Worm (Caenorhabditis elegans) whole organism, L1 larva: Measurements from ENCODE around the gene Y55F3BR.10.
A peak's percentile ranks its signal among the peaks of the same experiment; 100 is the strongest.

ENCODE experiments used
- C34B4.2 ChIP-seq: sonication (generic microtip); optimal IDR thresholded peaks from 2 replicates; lab custom pipeline; 2017; ENCODE audit warnings: mild to moderate bottlenecking, missing genetic modification characterization, missing compliant biosample characterization
- Y116A8C.19 ChIP-seq: sonication (generic microtip); optimal IDR thresholded peaks from 2 replicates; lab custom pipeline; 2016; ENCODE audit warnings: missing compliant biosample characterization, missing genetic modification characterization, borderline replicate concordance
- aha-1 ChIP-seq: fragments of 150-350 bp; optimal IDR thresholded peaks from 2 replicates; lab custom pipeline; 2014; ENCODE audit warnings: missing biosample characterization, missing genetic modification characterization
- alr-1 ChIP-seq: fragments of 200-800 bp; sonication (Bioruptor generic); optimal IDR thresholded peaks from 2 replicates; lab custom pipeline; 2018; ENCODE audit warnings: borderline replicate concordance, mild to moderate bottlenecking, missing genetic modification characterization, missing compliant biosample characterization
- aly-2 ChIP-seq: fragments of 150-350 bp; optimal IDR thresholded peaks from 2 replicates; lab custom pipeline; 2014; ENCODE audit warnings: missing biosample characterization, missing genetic modification characterization
- ama-1 ChIP-seq: fragments of 150-350 bp; optimal IDR thresholded peaks from 2 replicates; lab custom pipeline; 2014
- ceh-63 ChIP-seq: fragments of 200-800 bp; sonication (Bioruptor generic); optimal IDR thresholded peaks from 2 replicates; lab custom pipeline; 2018; ENCODE audit warnings: mild to moderate bottlenecking, missing genetic modification characterization, missing compliant biosample characterization
- ceh-90 ChIP-seq: sonication (generic microtip); optimal IDR thresholded peaks from 2 replicates; lab custom pipeline; 2016; ENCODE audit warnings: missing genetic modification characterization, missing compliant biosample characterization
- dpl-1 ChIP-seq, 3 experiments: fragments of 150-350 bp in 2 of 3; sonication (generic microtip) in 1 of 3; optimal IDR thresholded peaks; 2 replicates each; lab custom pipeline; 2014 to 2017; ENCODE audit warnings: missing biosample characterization in 3 of 3, missing genetic modification characterization in 3 of 3, missing genetic modification reagents in 3 of 3
- dsc-1 ChIP-seq: sonication (generic microtip); optimal IDR thresholded peaks from 2 replicates; lab custom pipeline; 2016; ENCODE audit warnings: mild to moderate bottlenecking, missing genetic modification characterization, missing compliant biosample characterization
- efl-1 ChIP-seq, 4 experiments: fragments of 150-350 bp; optimal IDR thresholded peaks in 3 of 4; peaks in 1 of 4; 1 replicate in 1 of 4; 2 replicates in 3 of 4; lab custom pipeline; 2014; ENCODE audit warnings: missing biosample characterization in 2 of 4, missing genetic modification characterization in 2 of 4, missing genetic modification reagents in 2 of 4
- efl-3 ChIP-seq: fragments of 200-800 bp; sonication (Bioruptor generic); optimal IDR thresholded peaks from 2 replicates; lab custom pipeline; 2018; ENCODE audit warnings: mild to moderate bottlenecking, missing genetic modification characterization, missing compliant biosample characterization
- elt-2 ChIP-seq: sonication (generic microtip); optimal IDR thresholded peaks from 2 replicates; lab custom pipeline; 2016; ENCODE audit warnings: missing genetic modification characterization, mild to moderate bottlenecking, inconsistent platforms, missing compliant biosample characterization, missing genetic modification reagents
- fkh-10 ChIP-seq: sonication (generic microtip); optimal IDR thresholded peaks from 2 replicates; lab custom pipeline; 2017; ENCODE audit warnings: missing biosample characterization, missing genetic modification reagents, missing genetic modification characterization
- fkh-4 ChIP-seq: sonication (generic microtip); optimal IDR thresholded peaks from 2 replicates; lab custom pipeline; 2016; ENCODE audit warnings: missing compliant biosample characterization, missing genetic modification characterization, borderline replicate concordance
- fos-1 ChIP-seq: fragments of 150-350 bp; optimal IDR thresholded peaks from 2 replicates; lab custom pipeline; 2014; ENCODE audit warnings: missing biosample characterization, missing genetic modification characterization
- grh-1 ChIP-seq: fragments of 200-800 bp; sonication (Bioruptor generic); IDR thresholded peaks from 2 replicates; pipeline ENCODE4 v1.3.6; 2022; ENCODE audit warnings: missing genetic modification reagents, missing genetic modification characterization, missing compliant biosample characterization
- hpl-2 ChIP-seq: fragments of 150-350 bp; optimal IDR thresholded peaks from 2 replicates; lab custom pipeline; 2014; ENCODE audit warnings: missing biosample characterization, missing genetic modification reagents, missing genetic modification characterization
- irx-1 ChIP-seq: sonication (generic microtip); optimal IDR thresholded peaks from 2 replicates; lab custom pipeline; 2016; ENCODE audit warnings: missing genetic modification characterization, missing compliant biosample characterization
- isw-1 ChIP-seq: fragments of 200-800 bp; sonication (Bioruptor generic); IDR thresholded peaks from 2 replicates; pipeline ENCODE4 v1.3.6; 2022; ENCODE audit warnings: missing genetic modification characterization, missing compliant biosample characterization
- lin-13 ChIP-seq: fragments of 150-350 bp; optimal IDR thresholded peaks from 2 replicates; lab custom pipeline; 2014; ENCODE audit warnings: missing biosample characterization, missing genetic modification reagents, missing genetic modification characterization
- lin-15B ChIP-seq: fragments of 150-350 bp; sonication (generic microtip); optimal IDR thresholded peaks from 3 replicates; lab custom pipeline; 2014; ENCODE audit warnings: missing biosample characterization, missing genetic modification characterization
- lin-39 ChIP-seq: fragments of 150-350 bp; optimal IDR thresholded peaks from 2 replicates; lab custom pipeline; 2014; ENCODE audit warnings: missing biosample characterization, missing genetic modification reagents, missing genetic modification characterization
- lsy-2 ChIP-seq, 2 experiments: fragments of 150-350 bp; optimal IDR thresholded peaks; 2 replicates each; lab custom pipeline; 2014; ENCODE audit warnings: missing biosample characterization in 2 of 2, missing genetic modification characterization in 2 of 2
- mab-9 ChIP-seq: fragments of 200-800 bp; sonication (Bioruptor generic); IDR thresholded peaks from 2 replicates; pipeline ENCODE4 v1.3.6; 2022; ENCODE audit warnings: missing genetic modification reagents, missing genetic modification characterization, missing compliant biosample characterization
- mdl-1 ChIP-seq, 2 experiments: fragments of 150-350 bp; optimal IDR thresholded peaks; 2 replicates each; lab custom pipeline; 2014 to 2017; ENCODE audit warnings: missing biosample characterization in 2 of 2, missing genetic modification characterization in 2 of 2, inconsistent platforms in 1 of 2
- nhr-11 ChIP-seq: fragments of 150-350 bp; optimal IDR thresholded peaks from 2 replicates; lab custom pipeline; 2014; ENCODE audit warnings: missing biosample characterization, missing genetic modification characterization
- nhr-12 ChIP-seq: sonication (generic microtip); optimal IDR thresholded peaks from 2 replicates; lab custom pipeline; 2017; ENCODE audit warnings: missing biosample characterization, missing genetic modification characterization
- nhr-19 ChIP-seq: fragments of 200-800 bp; sonication (Bioruptor generic); conservative IDR thresholded peaks from 2 replicates; pipeline ENCODE4 v1.3.6; 2022; ENCODE audit warnings: missing genetic modification characterization, missing compliant biosample characterization
- nhr-237 ChIP-seq: fragments of 150-350 bp; optimal IDR thresholded peaks from 2 replicates; lab custom pipeline; 2014; ENCODE audit warnings: missing biosample characterization, missing genetic modification characterization
- nhr-47 ChIP-seq: sonication (generic microtip); optimal IDR thresholded peaks from 2 replicates; lab custom pipeline; 2016; ENCODE audit warnings: mild to moderate bottlenecking, missing genetic modification characterization, moderate library complexity, missing compliant biosample characterization
- nhr-71 ChIP-seq: sonication (generic microtip); optimal IDR thresholded peaks from 2 replicates; lab custom pipeline; 2016; ENCODE audit warnings: mild to moderate bottlenecking, missing genetic modification characterization, moderate library complexity, missing compliant biosample characterization
- nhr-77 ChIP-seq: fragments of 150-350 bp; optimal IDR thresholded peaks from 2 replicates; lab custom pipeline; 2014; ENCODE audit warnings: missing biosample characterization, missing genetic modification characterization
- nhr-85 ChIP-seq: sonication (generic microtip); peaks from one replicate; lab custom pipeline; 2016; ENCODE audit warnings: missing genetic modification characterization, inconsistent platforms, missing compliant biosample characterization
- nhr-90 ChIP-seq: sonication (generic microtip); optimal IDR thresholded peaks from 2 replicates; lab custom pipeline; 2016; ENCODE audit warnings: mild to moderate bottlenecking, missing genetic modification characterization, missing compliant biosample characterization; ENCODE audit not compliant: poor library complexity
- pag-3 ChIP-seq: sonication (generic microtip); optimal IDR thresholded peaks from 2 replicates; lab custom pipeline; 2017; ENCODE audit warnings: missing genetic modification characterization, mild to moderate bottlenecking, missing compliant biosample characterization, antibody characterized with exemption, borderline replicate concordance; ENCODE audit not compliant: insufficient read depth
- snpc-4 ChIP-seq: fragments of 150-350 bp; optimal IDR thresholded peaks from 2 replicates; lab custom pipeline; 2014; ENCODE audit warnings: missing biosample characterization, missing genetic modification characterization
- snu-23 ChIP-seq: sonication (generic microtip); optimal IDR thresholded peaks from 2 replicates; lab custom pipeline; 2016; ENCODE audit warnings: missing genetic modification characterization, missing compliant biosample characterization
- sptf-1 ChIP-seq: fragments of 150-350 bp; optimal IDR thresholded peaks from 2 replicates; lab custom pipeline; 2014; ENCODE audit warnings: missing biosample characterization, missing genetic modification characterization
- sup-37 ChIP-seq: fragments of 200-800 bp; sonication (Bioruptor generic); optimal IDR thresholded peaks from 2 replicates; lab custom pipeline; 2018; ENCODE audit warnings: mild to moderate bottlenecking, missing genetic modification characterization, missing compliant biosample characterization
- swsn-7 ChIP-seq: sonication (generic microtip); optimal IDR thresholded peaks from 2 replicates; lab custom pipeline; 2016; ENCODE audit warnings: missing genetic modification characterization, missing compliant biosample characterization
- unc-30 ChIP-seq: sonication (generic microtip); optimal IDR thresholded peaks from 2 replicates; lab custom pipeline; 2017; ENCODE audit warnings: missing biosample characterization, missing genetic modification characterization
- unc-86 ChIP-seq: sonication (generic microtip); optimal IDR thresholded peaks from 2 replicates; lab custom pipeline; 2016; ENCODE audit warnings: missing genetic modification characterization, missing compliant biosample characterization
- zip-4 ChIP-seq: fragments of 200-800 bp; sonication (Bioruptor generic); optimal IDR thresholded peaks from 2 replicates; lab custom pipeline; 2018; ENCODE audit warnings: mild to moderate bottlenecking, missing genetic modification characterization, moderate library complexity, missing compliant biosample characterization
- ztf-4 ChIP-seq: fragments of 150-350 bp; optimal IDR thresholded peaks from 2 replicates; lab custom pipeline; 2014; ENCODE audit warnings: missing biosample characterization, missing genetic modification characterization

Gene Y55F3BR.10

DNA sequence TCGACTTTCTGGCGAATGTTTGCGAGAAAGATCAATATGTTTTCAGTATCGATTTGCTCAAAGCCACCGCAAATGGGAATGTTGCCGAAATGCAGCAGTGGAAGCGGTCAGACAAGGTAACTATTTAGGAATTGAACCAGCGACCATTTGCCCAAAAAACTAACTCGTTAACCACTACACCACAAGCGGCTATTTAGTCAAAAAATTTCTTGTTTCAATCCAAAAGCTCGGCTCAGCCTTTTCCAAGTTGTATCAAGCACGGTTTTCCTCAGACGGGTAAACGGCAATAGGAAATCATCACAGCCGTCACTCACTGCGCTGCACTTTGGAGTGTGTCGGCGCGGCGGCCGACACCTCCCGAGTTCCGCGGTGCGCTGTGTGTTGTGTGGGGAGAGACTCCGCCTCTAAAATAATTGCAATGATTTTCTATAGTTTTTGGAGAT, 34.6 kb downstream of the Y55F3BR.10 start (continued):
- TF ChIP-seq alr-1 (tag; lab: Kevin White, UChicago) (no peak), unc-30 (tag; lab: Kevin White, UChicago) (no peak), aha-1 (tag; lab: Kevin White, UChicago) (no peak), isw-1 (GFP tag; lab: Robert Waterston, UW) (no peak), C34B4.2 (tag; lab: Kevin White, UChicago) (no peak), hpl-2 (peak; percentile 78), elt-2 (peak; percentile 75), nhr-77 (peak; percentile 91), mdl-1 (tag; optimal IDR thresholded peaks at IDR 0.05; lab: Kevin White, UChicago) (peak in 1 of 2 experiments; percentile 65)

DNA sequence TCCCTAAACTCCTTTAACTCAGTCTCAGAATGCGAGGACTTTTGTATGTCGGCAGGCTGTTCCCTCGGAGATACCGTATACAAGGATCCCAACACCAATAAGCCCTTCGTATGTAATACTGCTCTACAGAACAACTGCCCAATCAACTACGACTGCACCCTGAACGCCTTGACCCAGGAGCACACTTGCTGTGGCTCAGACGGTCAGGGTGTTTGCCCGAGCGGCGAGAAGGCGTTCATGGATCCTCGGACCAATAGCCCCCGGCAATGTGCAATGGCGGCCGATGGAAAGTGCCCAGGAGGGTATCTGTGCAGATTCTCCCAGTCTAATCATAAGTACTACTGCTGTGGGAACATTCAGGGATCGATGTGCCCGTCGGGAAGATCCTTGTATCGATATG, 36.5 kb downstream of the Y55F3BR.10 start:
- TF ChIP-seq snu-23 (no peak), aly-2 (tag; lab: Kevin White, UChicago) (no peak), lin-39 (no peak), nhr-237 (no peak), sup-37 (no peak), lin-13 (GFP tag; lab: Kevin White, UChicago) (no peak)

DNA sequence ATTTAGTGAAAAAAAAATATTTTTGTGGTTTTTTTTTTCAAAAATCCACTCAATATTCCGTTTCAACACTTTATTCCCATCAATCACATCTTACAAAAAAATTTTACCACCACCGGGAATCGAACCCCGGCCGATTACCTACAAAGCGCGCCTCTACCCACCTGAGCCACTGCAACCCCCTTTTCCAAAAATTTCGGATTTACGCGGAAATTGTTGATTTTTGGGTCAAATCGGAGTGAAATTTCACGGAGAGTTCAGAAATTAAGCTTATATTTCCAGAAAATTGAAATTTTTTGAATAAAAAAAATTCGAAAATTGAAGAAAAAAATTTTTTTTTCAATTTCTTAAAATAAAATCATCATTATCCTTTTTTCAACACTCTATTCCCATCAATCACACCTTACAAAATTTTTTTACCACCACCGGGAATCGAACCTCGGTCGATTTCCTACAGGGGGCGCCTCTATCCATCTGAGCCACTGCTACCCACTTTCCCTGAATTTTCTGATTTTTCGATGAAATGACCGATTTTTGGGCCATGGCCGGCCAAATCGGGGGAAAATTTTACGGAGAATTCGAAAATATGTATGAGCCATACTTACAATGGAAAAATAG, 41.0 kb downstream of the Y55F3BR.10 start:
- TF ChIP-seq nhr-71 (no peak), nhr-85 (tag; lab: Kevin White, UChicago) (peak; percentile 11), lin-15B (tag; lab: Kevin White, UChicago) (no peak), efl-1 (optimal IDR thresholded peaks at IDR 0.05; lab: Kevin White, UChicago) (no peak), efl-1 (GFP tag; optimal IDR thresholded peaks at IDR 0.05 in 1 of 2; lab: Kevin White, UChicago) (peak in 1 of 2 experiments; percentile 28), mab-9 (no peak)

DNA sequence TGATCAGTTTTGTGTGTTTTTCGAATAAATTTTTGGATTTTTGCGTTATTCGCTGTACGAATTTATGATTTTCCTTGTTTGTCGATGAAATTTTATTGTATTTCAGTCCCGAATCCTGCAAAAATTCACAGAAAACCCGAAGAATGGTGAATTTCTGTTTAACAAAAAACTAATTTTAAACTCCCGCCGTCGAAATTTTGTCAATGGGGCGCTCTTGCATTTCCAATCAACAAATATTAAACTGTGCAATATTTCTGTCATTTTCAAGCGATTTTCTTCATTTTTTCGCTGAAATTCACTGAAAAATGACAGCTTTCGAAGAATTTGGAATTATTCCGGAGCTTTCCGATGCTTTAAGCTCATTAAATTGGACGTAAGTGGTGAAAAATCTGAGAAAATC, 42.4 kb downstream of the Y55F3BR.10 start, which contains the start of gene Y55F3BR.1:
Gene Y55F3BR.1, plus strand, starts transcription at position 115 of the 400 bp plus-strand sequence.
- TF ChIP-seq lsy-2 (tag; optimal IDR thresholded peaks at IDR 0.05; lab: Kevin White, UChicago) (peak; percentile 77 to 85), ztf-4 (no peak), lin-15B (tag; lab: Kevin White, UChicago) (peak; percentile 77), fkh-4 (tag; lab: Kevin White, UChicago) (peak; percentile 22), ceh-63 (no peak), Y116A8C.19 (tag; lab: Kevin White, UChicago) (no peak), grh-1 (GFP tag; lab: Robert Waterston, UW) (no peak; the same call in 1 of the 2 replicates), nhr-12 (tag; lab: Kevin White, UChicago) (no peak), lin-13 (GFP tag; lab: Kevin White, UChicago) (peak; percentile 75), hpl-2 (no peak), fkh-10 (GFP tag; lab: Kevin White, UChicago) (no peak), unc-86 (tag; lab: Kevin White, UChicago) (no peak), dpl-1 (GFP tag; optimal IDR thresholded peaks at IDR 0.05; lab: Kevin White, UChicago) (peak; percentile 96 to 98 (median 97)), isw-1 (GFP tag; lab: Robert Waterston, UW) (peak; percentile 44; the same call in 1 of the 2 replicates), efl-3 (GFP tag; lab: Kevin White, UChicago) (no peak), sptf-1 (no peak), snpc-4 (tag; lab: Kevin White, UChicago) (peak; percentile 77), nhr-11 (tag; lab: Kevin White, UChicago) (no peak), sup-37 (no peak), nhr-47 (tag; lab: Kevin White, UChicago) (peak; percentile 76), ceh-90 (tag; lab: Kevin White, UChicago) (no peak), unc-30 (tag; lab: Kevin White, UChicago) (no peak), lin-39 (peak; percentile 51), nhr-85 (tag; lab: Kevin White, UChicago) (peak; percentile 75), dsc-1 (tag; lab: Kevin White, UChicago) (peak; percentile 72), ama-1 (no peak), nhr-19 (GFP tag; lab: Robert Waterston, UW) (peak; percentile 67), swsn-7 (tag; lab: Kevin White, UChicago) (peak; percentile 53), irx-1 (tag; lab: Kevin White, UChicago) (peak; percentile 38), mab-9 (no peak), zip-4 (GFP tag; lab: Kevin White, UChicago) (no peak), fos-1 (tag; lab: Kevin White, UChicago) (peak; percentile 63), nhr-90 (tag; lab: Kevin White, UChicago) (peak; percentile 54), pag-3 (tag; lab: Kevin White, UChicago) (no peak)
